Worm (Caenorhabditis elegans) whole organism, young adult: ENCODE data around the gene ech-8.

ENCODE experiments used
- F22D6.2 ChIP-seq: sonication (generic microtip); optimal IDR thresholded peaks from 2 replicates; lab custom pipeline; 2016; ENCODE audit warnings: mild to moderate bottlenecking, missing genetic modification characterization, missing compliant biosample characterization
- bed-1 ChIP-seq: fragments of 200-800 bp; sonication (Bioruptor generic); IDR thresholded peaks from 2 replicates; pipeline ENCODE4 v1.3.6; 2022; ENCODE audit warnings: missing genetic modification reagents, missing genetic modification characterization, missing compliant biosample characterization
- efl-1 ChIP-seq: fragments of 150-350 bp; optimal IDR thresholded peaks from 2 replicates; lab custom pipeline; 2014; ENCODE audit warnings: missing biosample characterization, missing genetic modification reagents, missing genetic modification characterization
- hmg-20 ChIP-seq: fragments of 200-800 bp; sonication (Bioruptor generic); IDR thresholded peaks from 2 replicates; pipeline ENCODE4 v1.3.6; 2022; ENCODE audit warnings: missing genetic modification reagents, missing genetic modification characterization, missing compliant biosample characterization
- lin-54 ChIP-seq: fragments of 200-800 bp; sonication (Bioruptor generic); optimal IDR thresholded peaks from 2 replicates; lab custom pipeline; 2018; ENCODE audit warnings: mild to moderate bottlenecking, missing genetic modification characterization, missing compliant biosample characterization
- madf-8 ChIP-seq: fragments of 200-800 bp; sonication (Bioruptor generic); conservative IDR thresholded peaks from 2 replicates; pipeline ENCODE4 v1.3.6; 2022; ENCODE audit warnings: missing genetic modification reagents, missing genetic modification characterization, missing compliant biosample characterization
- sea-2 ChIP-seq: fragments of 200-800 bp; sonication (Bioruptor generic); IDR thresholded peaks from 2 replicates; pipeline ENCODE4 v1.3.6; 2022; ENCODE audit warnings: missing genetic modification characterization, missing compliant biosample characterization

DNA sequence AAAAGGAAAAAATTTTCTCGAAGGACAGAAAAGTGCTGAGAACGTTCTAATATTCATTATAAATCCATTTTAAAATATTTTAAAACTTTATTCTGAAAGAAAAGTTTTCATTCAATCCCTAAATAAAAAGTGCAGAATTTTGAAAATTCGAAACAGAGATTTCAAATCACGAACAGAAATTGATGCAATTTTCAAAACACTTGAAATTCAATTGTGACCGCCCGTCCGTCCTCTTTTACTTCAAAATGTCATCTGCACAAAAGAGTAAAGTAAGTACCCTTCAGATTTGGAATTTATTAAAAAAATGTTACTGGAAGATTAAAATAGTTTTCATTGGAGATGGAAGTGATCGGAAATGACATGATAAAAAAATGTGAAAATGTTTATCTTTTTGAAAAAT, 50.5 kb downstream of the ech-8 start:
- TF ChIP-seq F22D6.2 (tag; lab: Kevin White, UChicago) (no peak), efl-1 (GFP tag; lab: Kevin White, UChicago) (no peak), lin-54 (GFP tag; lab: Kevin White, UChicago) (no peak), hmg-20 (no peak), madf-8 (GFP tag; lab: Robert Waterston, UW) (no peak), sea-2 (GFP tag; lab: Robert Waterston, UW) (no peak), bed-1 (no peak)
